Worm (Caenorhabditis elegans): ENCODE data around the gene F58F12.4.
A peak's percentile ranks its signal among the peaks of the same experiment; 100 is the strongest.

F58F12.4 gene

ce11 chrII:6345195-6346158 is 41.1 kb upstream of the F58F12.4 start, which contains the start of gene C32D5.8:
C32D5.8 (minus strand) TSS chrII:6345964.
- TF ChIP-seq madf-5 (GFP tag; IDR thresholded peaks at IDR 0.05): no peak
- TF ChIP-seq daf-16 (GFP tag; optimal IDR thresholded peaks at IDR 0.05): no peak
- TF ChIP-seq daf-16 (tag; optimal IDR thresholded peaks at IDR 0.05): peak; percentile 56
- no peak for TF ChIP-seq nhr-42 (GFP tag; IDR thresholded peaks at IDR 0.05)
- TF ChIP-seq nhr-41 (GFP tag; IDR thresholded peaks at IDR 0.05): no peak
- TF ChIP-seq snpc-4 (tag; optimal IDR thresholded peaks at IDR 0.05): no peak
- TF ChIP-seq dmd-9 (GFP tag; IDR thresholded peaks at IDR 0.05): no peak
- TF ChIP-seq R02D3.7 (tag; optimal IDR thresholded peaks at IDR 0.05): no peak
- no peak for TF ChIP-seq zfp-3 (GFP tag; conservative IDR thresholded peaks at IDR 0.05)
- no peak for TF ChIP-seq D1046.2 (GFP tag; IDR thresholded peaks at IDR 0.05)
- TF ChIP-seq ceh-82 (tag; optimal IDR thresholded peaks at IDR 0.05): no peak
- no peak for TF ChIP-seq nhr-6 (tag; optimal IDR thresholded peaks at IDR 0.05)
- no peak for TF ChIP-seq jun-1 (tag; optimal IDR thresholded peaks at IDR 0.05)
- no peak for TF ChIP-seq ceh-62 (tag; optimal IDR thresholded peaks at IDR 0.05)
- TF ChIP-seq rbr-2 (tag; optimal IDR thresholded peaks at IDR 0.05): no peak
- no peak for TF ChIP-seq set-16 (GFP tag; IDR thresholded peaks at IDR 0.05)
- TF ChIP-seq zfp-2 (tag; optimal IDR thresholded peaks at IDR 0.05): no peak
- TF ChIP-seq mdl-1 (tag; optimal IDR thresholded peaks at IDR 0.05): peak in 1 of 2 experiments; percentile 66
- TF ChIP-seq nhr-111 (GFP tag; optimal IDR thresholded peaks at IDR 0.05): no peak
- TF ChIP-seq hmg-1.1 (GFP tag; IDR thresholded peaks at IDR 0.05): no peak
- no peak for TF ChIP-seq nhr-102 (tag; optimal IDR thresholded peaks at IDR 0.05)
- TF ChIP-seq lsy-2 (tag; optimal IDR thresholded peaks at IDR 0.05): no peak
- no peak for TF ChIP-seq nhr-11 (tag; optimal IDR thresholded peaks at IDR 0.05)
- TF ChIP-seq spr-1 (tag; optimal IDR thresholded peaks at IDR 0.05): no peak
- no peak for TF ChIP-seq spr-3 (GFP tag; optimal IDR thresholded peaks at IDR 0.05)
- TF ChIP-seq ztf-7 (tag; optimal IDR thresholded peaks at IDR 0.05): peak; percentile 30
- TF ChIP-seq T26A8.4 (GFP tag; IDR thresholded peaks at IDR 0.05): no peak
- TF ChIP-seq cey-2 (tag; optimal IDR thresholded peaks at IDR 0.05; ENCODE audit: borderline replicate concordance, insufficient read depth): no peak
- TF ChIP-seq tag-97 (GFP tag; IDR thresholded peaks at IDR 0.05): no peak
- peak; percentile 11 for TF ChIP-seq nhr-28 (tag; optimal IDR thresholded peaks at IDR 0.05)
- peak; percentile 92 for TF ChIP-seq aha-1 (tag)
- no peak for TF ChIP-seq egl-27 (tag; optimal IDR thresholded peaks at IDR 0.05)
- no peak for TF ChIP-seq mep-1 (tag; optimal IDR thresholded peaks at IDR 0.05)
- TF ChIP-seq nhr-48 (tag; optimal IDR thresholded peaks at IDR 0.05): no peak
- TF ChIP-seq Y105C5A.15 (GFP tag; IDR thresholded peaks at IDR 0.05): 0 out of 2 replicates have a peak, but pooled peaks have one; percentile 41
- peak; percentile 44 for TF ChIP-seq madf-9 (GFP tag; conservative IDR thresholded peaks at IDR 0.05)
- no peak for TF ChIP-seq Y48G9A.11 (GFP tag; IDR thresholded peaks at IDR 0.05)
- TF ChIP-seq lin-15B (tag; optimal IDR thresholded peaks at IDR 0.05): no peak
- no peak for TF ChIP-seq nhr-76 (tag; optimal IDR thresholded peaks at IDR 0.05)
- TF ChIP-seq hlh-11 (tag; optimal IDR thresholded peaks at IDR 0.05): peak; percentile 37
- no peak for TF ChIP-seq ceh-32 (tag; optimal IDR thresholded peaks at IDR 0.05; ENCODE audit: poor library complexity)
- no peak for TF ChIP-seq fkh-10 (GFP tag; optimal IDR thresholded peaks at IDR 0.05)
- peak; percentile 18 for TF ChIP-seq pqm-1 (tag; optimal IDR thresholded peaks at IDR 0.05)
- TF ChIP-seq ces-1 (GFP tag; optimal IDR thresholded peaks at IDR 0.05): no peak
- no peak for TF ChIP-seq nhr-25 (tag; optimal IDR thresholded peaks at IDR 0.05; ENCODE audit: borderline replicate concordance, insufficient read depth)
- TF ChIP-seq lin-13 (GFP tag; optimal IDR thresholded peaks at IDR 0.05): no peak
- no peak for TF ChIP-seq lir-3 (tag; optimal IDR thresholded peaks at IDR 0.05)
- TF ChIP-seq saeg-2 (GFP tag; IDR thresholded peaks at IDR 0.05): no peak
- no peak for TF ChIP-seq lin-38 (GFP tag; IDR thresholded peaks at IDR 0.05)
- no peak for TF ChIP-seq lin-39 (tag; optimal IDR thresholded peaks at IDR 0.05)
- no peak for TF ChIP-seq daf-8 (GFP tag; IDR thresholded peaks at IDR 0.05)
